Worm (Caenorhabditis elegans) whole organism, L2 larva: ENCODE results near the gene F57F4.1.

ENCODE experiments used
- aly-2 ChIP-seq: fragments of 150-350 bp; optimal IDR thresholded peaks from 2 replicates; lab custom pipeline; 2014; ENCODE audit warnings: missing biosample characterization, missing genetic modification characterization
- ama-1 ChIP-seq: fragments of 150-350 bp; optimal IDR thresholded peaks from 2 replicates; lab custom pipeline; 2018; ENCODE audit warnings: inconsistent platforms
- dmd-4 ChIP-seq: sonication (generic microtip); optimal IDR thresholded peaks from 2 replicates; lab custom pipeline; 2017; ENCODE audit warnings: missing biosample characterization, missing genetic modification characterization
- egl-27 ChIP-seq: sonication (generic microtip); optimal IDR thresholded peaks from 3 replicates; lab custom pipeline; 2017; ENCODE audit warnings: missing biosample characterization, missing genetic modification reagents, missing genetic modification characterization
- nhr-10 ChIP-seq: sonication (generic microtip); optimal IDR thresholded peaks from 2 replicates; lab custom pipeline; 2017; ENCODE audit warnings: missing biosample characterization, missing genetic modification characterization
- nhr-12 ChIP-seq: fragments of 150-350 bp; optimal IDR thresholded peaks from 2 replicates; lab custom pipeline; 2014; ENCODE audit warnings: missing biosample characterization, missing genetic modification characterization
- nhr-237 ChIP-seq: fragments of 150-350 bp; optimal IDR thresholded peaks from 2 replicates; lab custom pipeline; 2014; ENCODE audit warnings: missing biosample characterization, missing genetic modification characterization
- nhr-77 ChIP-seq: fragments of 150-350 bp; optimal IDR thresholded peaks from 2 replicates; lab custom pipeline; 2014; ENCODE audit warnings: missing biosample characterization, missing genetic modification characterization
- skn-1 ChIP-seq: sonication (generic microtip); optimal IDR thresholded peaks from 2 replicates; lab custom pipeline; 2017; ENCODE audit warnings: missing biosample characterization, missing genetic modification characterization
- snpc-4 ChIP-seq: fragments of 150-350 bp; optimal IDR thresholded peaks from 2 replicates; lab custom pipeline; 2014; ENCODE audit warnings: missing biosample characterization, missing genetic modification characterization
- zag-1 ChIP-seq: fragments of 150-350 bp; optimal IDR thresholded peaks from 2 replicates; lab custom pipeline; 2014; ENCODE audit warnings: missing biosample characterization, missing genetic modification characterization
- ztf-4 ChIP-seq: fragments of 150-350 bp; optimal IDR thresholded peaks from 2 replicates; lab custom pipeline; 2014; ENCODE audit warnings: missing biosample characterization, missing genetic modification characterization

- no peak for TF ChIP-seq nhr-77 (tag; lab: Kevin White, UChicago)
- TF ChIP-seq aly-2, result no peak
- TF ChIP-seq ztf-4 (tag; lab: Kevin White, UChicago), result no peak
- TF ChIP-seq zag-1, result no peak
- no peak for TF ChIP-seq dmd-4 (tag; lab: Kevin White, UChicago)
- TF ChIP-seq egl-27 (tag; lab: Kevin White, UChicago), result no peak
- TF ChIP-seq nhr-237 (tag; lab: Kevin White, UChicago), result no peak
- no peak for TF ChIP-seq nhr-12 (tag; lab: Kevin White, UChicago)
- no peak for TF ChIP-seq snpc-4 (tag; lab: Kevin White, UChicago)
- TF ChIP-seq ama-1 (lab: Kevin White, UChicago), result no peak
- no peak for TF ChIP-seq nhr-10
- no peak for TF ChIP-seq skn-1 (tag; lab: Kevin White, UChicago)
These were observed 25.5 kb upstream of the F57F4.1 start for ce11 chrV:6364806-6365205.
